Worm (Caenorhabditis elegans): ENCODE measurements around the gene fipp-1.

- TF ChIP-seq tab-1 (GFP tag; IDR thresholded peaks at IDR 0.05), result no peak
- no peak for TF ChIP-seq cog-1 (tag; optimal IDR thresholded peaks at IDR 0.05)
- no peak for TF ChIP-seq ref-1 (GFP tag; conservative IDR thresholded peaks at IDR 0.05)
- no peak for TF ChIP-seq T22C8.4 (GFP tag; IDR thresholded peaks at IDR 0.05)
- no peak for TF ChIP-seq flt-1 (GFP tag; IDR thresholded peaks at IDR 0.05)
- TF ChIP-seq klf-2 (GFP tag; conservative IDR thresholded peaks at IDR 0.05), result no peak
- no peak for TF ChIP-seq ztf-29 (GFP tag; IDR thresholded peaks at IDR 0.05)
Measured at ce11 chrV:4346325-4346724, 25.3 kb upstream of the fipp-1 start, which contains the start of gene hpo-18.
